Worm (Caenorhabditis elegans) whole organism, midembryonic: ENCODE results near the gene nkb-2.

Source experiments
- T22C8.4 ChIP-seq: fragments of 200-800 bp; sonication (Bioruptor generic); IDR thresholded peaks from 2 replicates; pipeline ENCODE4 v1.3.6; 2022; ENCODE audit warnings: missing genetic modification characterization, missing compliant biosample characterization
- cog-1 ChIP-seq: sonication (generic microtip); optimal IDR thresholded peaks from 2 replicates; lab custom pipeline; 2016; ENCODE audit warnings: missing genetic modification characterization, missing compliant biosample characterization
- flt-1 ChIP-seq: fragments of 200-800 bp; sonication (Bioruptor generic); IDR thresholded peaks from 2 replicates; pipeline ENCODE4 v1.3.6; 2022; ENCODE audit warnings: missing genetic modification characterization, missing compliant biosample characterization
- med-1 ChIP-seq: sonication (generic microtip); optimal IDR thresholded peaks from 2 replicates; lab custom pipeline; 2017; ENCODE audit warnings: missing genetic modification characterization, mild to moderate bottlenecking, missing compliant biosample characterization, antibody characterized with exemption, missing genetic modification reagents; ENCODE audit not compliant: insufficient read depth
- ztf-23 ChIP-seq: fragments of 200-800 bp; sonication (Bioruptor generic); IDR thresholded peaks from 2 replicates; pipeline ENCODE4 v1.3.6; 2022; ENCODE audit warnings: missing genetic modification reagents, missing genetic modification characterization, missing compliant biosample characterization
- ztf-29 ChIP-seq: fragments of 200-800 bp; sonication (Bioruptor generic); IDR thresholded peaks from 2 replicates; pipeline ENCODE4 v1.3.6; 2022; ENCODE audit warnings: missing genetic modification reagents, missing genetic modification characterization, missing compliant biosample characterization

- TF ChIP-seq T22C8.4, result no peak
- no peak for TF ChIP-seq med-1
- TF ChIP-seq ztf-29 (GFP tag; lab: Robert Waterston, UW), result no peak
- no peak for TF ChIP-seq flt-1
- no peak for TF ChIP-seq cog-1 (tag; lab: Kevin White, UChicago)
- no peak for TF ChIP-seq ztf-23
Observed at ce11 chrIV:10584237-10584636, 6.5 kb upstream of the nkb-2 start, which contains the start of gene oac-8.
